Fruit fly (Drosophila melanogaster): Measurements from ENCODE around the gene Mst27D.

The Mst27D gene

dm6 chr2L:7032517-7032951 lies 28.1 kb downstream of the Mst27D start, which contains the start of the genes Rab30 and Caper (continued):
- TF ChIP-seq Side (GFP tag; optimal IDR thresholded peaks at IDR 0.05) (peak; percentile 56), CG34224 (GFP tag; IDR thresholded peaks at IDR 0.05; ENCODE audit: partially characterized antibody) (peak; percentile 99), dan (GFP tag; IDR thresholded peaks at IDR 0.05) (no peak), zfh2 (GFP tag; optimal IDR thresholded peaks at IDR 0.05) (peak; percentile 77), HLH4C (GFP tag; IDR thresholded peaks at IDR 0.05; ENCODE audit: partially characterized antibody) (peak; percentile 98), CG1233 (GFP tag; optimal IDR thresholded peaks at IDR 0.05) (no peak), CG31365 (tag; optimal IDR thresholded peaks at IDR 0.05) (no peak), CG34422 (GFP tag; IDR thresholded peaks at IDR 0.05) (peak; percentile 57; the same call in 2 of the 3 replicates), yki (optimal IDR thresholded peaks at IDR 0.05) (no peak), CG12071 (GFP tag; optimal IDR thresholded peaks at IDR 0.05) (no peak), CG4328 (GFP tag; optimal IDR thresholded peaks at IDR 0.05) (no peak), CG15514 (GFP tag; optimal IDR thresholded peaks at IDR 0.05) (peak; percentile 66), CG8924 (tag; optimal IDR thresholded peaks at IDR 0.05) (peak; percentile 55), HmgD (GFP tag; optimal IDR thresholded peaks at IDR 0.05) (peak; percentile 86), z (GFP tag; IDR thresholded peaks at IDR 0.05) (no peak), CG2678 (tag; optimal IDR thresholded peaks at IDR 0.05) (no peak), CG17829 (tag; optimal IDR thresholded peaks at IDR 0.05) (peak; percentile 74), Opbp (GFP tag; IDR thresholded peaks at IDR 0.05; ENCODE audit: partially characterized antibody) (peak; percentile 99), CG11085 (GFP tag; IDR thresholded peaks at IDR 0.05) (no peak), wdn (GFP tag; IDR thresholded peaks at IDR 0.05) (no peak), chif (GFP tag; optimal IDR thresholded peaks at IDR 0.05) (peak; percentile 37 to 45), Atf6 (GFP tag; IDR thresholded peaks at IDR 0.05) (0 out of 2 replicates have a peak, but pooled peaks have one; percentile 18), Bdp1 (GFP tag; optimal IDR thresholded peaks at IDR 0.05) (no peak), CG17802 (tag; optimal IDR thresholded peaks at IDR 0.05) (peak; percentile 8), E2f2 (GFP tag; IDR thresholded peaks at IDR 0.05) (peak; percentile 55), BEAF-32 (GFP tag; optimal IDR thresholded peaks at IDR 0.05) (peak; percentile 99), CG12659 (GFP tag; optimal IDR thresholded peaks at IDR 0.05) (peak; percentile 84), CG14710 (tag; optimal IDR thresholded peaks at IDR 0.05) (peak; percentile 69), CG43689 (GFP tag; IDR thresholded peaks at IDR 0.05) (no peak), CG2889 (GFP tag; IDR thresholded peaks at IDR 0.05) (no peak), CG4730 (GFP tag; IDR thresholded peaks at IDR 0.05) (no peak), CG10543 (GFP tag; optimal IDR thresholded peaks at IDR 0.05) (peak; percentile 39), Hand (GFP tag; optimal IDR thresholded peaks at IDR 0.05) (no peak), emc (GFP tag; optimal IDR thresholded peaks at IDR 0.05) (no peak), CG12391 (tag; optimal IDR thresholded peaks at IDR 0.05) (peak; percentile 65), rib (GFP tag; IDR thresholded peaks at IDR 0.05) (peak; percentile 54; the same call in 1 of the 2 replicates), CG3281 (GFP tag; optimal IDR thresholded peaks at IDR 0.05) (peak; percentile 46), CG1647 (GFP tag; optimal IDR thresholded peaks at IDR 0.05) (peak; percentile 23), Bgb (GFP tag; IDR thresholded peaks at IDR 0.05; ENCODE audit: partially characterized antibody) (peak; percentile 99), sens (GFP tag) (peak; percentile 91), CG31441 (GFP tag; IDR thresholded peaks at IDR 0.05) (no peak), CG8944 (GFP tag; optimal IDR thresholded peaks at IDR 0.05) (peak; percentile 53), D19A (tag; optimal IDR thresholded peaks at IDR 0.05) (peak; percentile 32), ttk (GFP tag; IDR thresholded peaks at IDR 0.05) (no peak), CG14441 (GFP tag; IDR thresholded peaks at IDR 0.05) (peak; percentile 50), stwl (tag; optimal IDR thresholded peaks at IDR 0.05) (peak; percentile 89), CG17912 (GFP tag; optimal IDR thresholded peaks at IDR 0.05) (peak; percentile 26), Dip2 (GFP tag; IDR thresholded peaks at IDR 0.05) (no peak), YL-1 (GFP tag; optimal IDR thresholded peaks at IDR 0.05) (peak; percentile 88), CG32767 (GFP tag; IDR thresholded peaks at IDR 0.05) (no peak), CG1792 (GFP tag; optimal IDR thresholded peaks at IDR 0.05) (peak; percentile 40)

Data from whole organism, embryonic.